Fruit fly (Drosophila melanogaster) ovary, adult (tissue): Measurements from ENCODE around the gene Mst84Da.

Source experiments
- CG17801 ChIP-seq: fragments of 200-800 bp; optimal IDR thresholded peaks from 2 replicates; lab custom pipeline; 2019; ENCODE audit warnings: missing biosample characterization, mild to moderate bottlenecking, missing genetic modification characterization, moderate library complexity; ENCODE audit not compliant: partially characterized antibody

Mst84Da gene

dm6 chr3R:7365527-7365926, at the start of gene Mst84Da, which contains the start of gene Mst84Db:
Gene Mst84Da (plus strand): TSS chr3R:7365850.
Gene Mst84Db (minus strand): TSS chr3R:7365627.
- TF ChIP-seq CG17801 (GFP tag; lab: Kevin White, UChicago), result no peak

DNA sequence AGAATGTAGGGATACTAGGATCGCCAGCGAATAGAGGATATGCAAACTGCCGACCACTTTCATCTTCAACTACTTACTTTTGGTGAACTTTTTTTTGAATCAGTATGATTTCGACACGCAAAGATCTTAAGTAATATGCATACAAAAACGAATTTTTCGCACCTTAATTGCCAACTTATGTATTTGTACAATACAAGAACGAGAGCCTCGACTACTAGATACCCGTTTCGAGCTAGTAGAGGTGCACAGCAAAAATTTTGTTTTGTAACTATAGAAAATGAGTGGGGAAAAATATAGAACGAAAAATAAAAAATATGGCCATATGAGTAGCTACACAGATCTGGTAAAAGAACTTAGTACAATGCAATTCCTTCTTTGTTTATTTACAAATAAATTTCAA, 48.5 kb upstream of the Mst84Da start, which contains the start of gene CG10029:
Gene CG10029, minus strand, starts transcription at position 101 of the 400 bp plus-strand sequence.
- no peak for TF ChIP-seq CG17801 (GFP tag; lab: Kevin White, UChicago)

dm6 chr3R:7322549-7322948, 43.1 kb upstream of the Mst84Da start:
- TF ChIP-seq CG17801 (GFP tag; lab: Kevin White, UChicago), result no peak

DNA sequence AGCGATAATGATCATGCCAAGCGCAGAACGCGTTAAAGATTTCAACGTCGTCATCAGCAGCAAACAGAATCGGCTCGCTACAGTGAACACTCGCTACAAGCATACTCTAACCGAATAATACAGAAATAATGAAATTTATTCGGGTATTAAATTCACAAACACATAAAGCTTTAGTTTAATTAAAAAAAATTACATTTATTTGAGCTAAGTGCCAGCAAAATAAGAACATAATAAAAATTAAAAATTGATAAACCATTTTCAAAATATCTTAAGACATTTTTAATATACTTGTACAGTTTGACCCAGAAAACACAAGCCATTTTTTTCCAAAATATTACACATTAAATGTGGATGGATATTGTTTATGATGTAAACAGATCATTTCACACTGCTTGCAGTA, 39.5 kb upstream of the Mst84Da start:
- no peak for TF ChIP-seq CG17801 (GFP tag; lab: Kevin White, UChicago)

DNA sequence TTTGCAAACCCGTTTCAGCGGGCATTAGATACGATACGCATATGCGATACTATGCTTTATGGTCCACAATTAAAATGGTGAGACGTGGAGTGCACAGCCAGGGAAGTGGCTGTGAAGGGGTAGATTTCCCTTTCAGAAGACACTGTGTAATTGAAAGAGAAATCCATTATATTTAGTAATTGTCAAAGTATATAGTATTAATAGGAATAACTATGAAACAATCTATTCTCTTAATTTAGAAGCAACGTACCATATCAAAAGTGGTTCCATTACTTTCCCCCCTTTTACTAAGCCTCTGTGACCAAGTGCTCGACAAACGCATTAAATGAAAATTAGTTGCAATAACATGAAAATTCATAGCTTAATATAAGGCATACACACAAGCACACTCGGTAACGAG, 35.0 kb upstream of the Mst84Da start:
- no peak for TF ChIP-seq CG17801 (GFP tag; lab: Kevin White, UChicago)

DNA sequence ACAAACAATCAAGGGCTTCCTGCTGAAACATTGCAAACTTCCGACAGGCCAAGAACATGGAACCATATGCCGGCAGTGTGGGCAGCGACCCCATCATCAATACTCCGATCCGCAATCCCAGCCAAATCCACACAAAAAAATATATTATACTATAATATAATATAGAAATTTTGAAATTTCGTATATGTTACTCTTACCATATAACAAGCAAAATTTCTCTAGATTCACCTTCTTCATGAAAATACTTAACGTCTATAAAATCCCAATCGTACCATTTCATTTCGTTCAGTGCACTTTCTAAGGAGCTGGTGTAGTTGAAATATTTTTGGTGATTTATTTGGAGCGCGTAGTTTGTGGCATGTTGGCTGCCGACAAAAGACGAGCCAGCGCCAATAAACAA, 31.0 kb upstream of the Mst84Da start:
- TF ChIP-seq CG17801 (GFP tag; lab: Kevin White, UChicago), result no peak

- TF ChIP-seq CG17801 (GFP tag; lab: Kevin White, UChicago), result no peak
Observed at dm6 chr3R:7336454-7336853, 29.2 kb upstream of the Mst84Da start.

DNA sequence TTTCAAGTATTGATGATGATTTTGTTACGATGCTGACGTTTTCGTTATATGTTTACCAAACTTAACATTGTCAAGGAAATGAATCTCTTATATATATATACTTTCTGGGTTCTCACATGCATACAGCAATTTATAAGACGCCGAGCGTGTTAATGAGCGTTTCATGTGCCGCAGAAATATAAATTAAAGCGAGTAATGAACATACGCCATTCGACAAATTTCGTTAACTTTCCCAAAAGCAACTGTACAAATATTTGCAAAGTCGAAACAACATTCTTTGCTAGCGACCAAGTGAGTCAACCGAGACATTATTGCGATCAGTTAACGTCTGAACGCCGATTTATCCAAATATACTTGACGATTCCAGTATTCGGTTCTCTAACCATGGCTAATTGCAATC, 20.9 kb upstream of the Mst84Da start, which contains the start of gene CG31496:
Gene CG31496, plus strand, starts transcription at position 301 of the 400 bp plus-strand sequence.
- TF ChIP-seq CG17801 (GFP tag; lab: Kevin White, UChicago), result no peak

- TF ChIP-seq CG17801 (GFP tag; lab: Kevin White, UChicago), result no peak
Observed at dm6 chr3R:7346445-7346844, 19.2 kb upstream of the Mst84Da start, which contains the start of gene nxf4. Gene nxf4 (plus strand): TSS chr3R:7346730.

DNA sequence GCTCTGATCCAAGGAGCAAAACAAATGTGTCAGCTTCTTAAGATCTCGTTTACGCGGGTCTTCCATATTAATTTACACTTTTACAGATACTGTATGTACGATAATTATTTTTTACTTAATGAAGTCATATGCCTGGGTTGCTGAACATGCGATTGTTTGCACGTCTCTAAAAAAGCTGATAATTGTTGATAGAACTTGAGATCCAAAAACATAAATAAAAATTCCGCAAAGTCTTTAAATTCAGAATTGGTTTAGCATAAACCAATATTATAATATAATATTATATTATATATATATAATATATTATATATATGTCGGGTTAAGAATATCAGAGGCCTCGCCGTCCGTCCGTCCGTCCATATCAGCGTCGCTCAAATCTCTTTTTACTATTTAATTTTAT, 16.2 kb upstream of the Mst84Da start, which contains the start of gene CG43290:
Gene CG43290, minus strand, starts transcription at position 101 of the 400 bp plus-strand sequence.
- TF ChIP-seq CG17801 (GFP tag; lab: Kevin White, UChicago), result no peak

- no peak for TF ChIP-seq CG17801 (GFP tag; lab: Kevin White, UChicago)
Observed at dm6 chr3R:7362023-7362422, 3.6 kb upstream of the Mst84Da start, which contains the start of gene CG17944. Gene CG17944 (minus strand): TSS chr3R:7362123.

- TF ChIP-seq CG17801 (GFP tag; lab: Kevin White, UChicago), result no peak
Observed at dm6 chr3R:7363673-7364072, 2.0 kb upstream of the Mst84Da start, which contains the start of gene Mst84Dd. Gene Mst84Dd (minus strand): TSS chr3R:7363773.

DNA sequence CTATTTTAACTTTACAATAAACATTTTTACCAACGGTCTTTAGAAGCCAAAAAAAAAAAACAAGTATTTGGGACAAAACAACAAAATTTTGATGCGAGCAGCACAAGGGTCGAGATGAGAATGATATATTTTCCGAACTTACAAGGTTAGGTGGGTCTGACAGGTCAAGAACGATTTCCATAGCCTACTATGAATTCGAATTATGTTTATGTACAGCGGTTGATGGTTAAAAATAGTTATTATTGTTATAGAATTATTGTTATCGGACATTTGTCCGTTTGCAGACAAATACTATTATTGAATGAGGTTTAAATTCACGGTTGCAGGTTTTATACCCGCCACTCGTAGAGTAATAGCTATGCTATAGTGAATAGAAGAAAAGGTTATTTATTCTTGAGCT, 1.1 kb upstream of the Mst84Da start, which contains the start of gene Mst84Dc:
Gene Mst84Dc, minus strand, starts transcription at position 101 of the 400 bp plus-strand sequence.
- TF ChIP-seq CG17801 (GFP tag; lab: Kevin White, UChicago), result no peak

DNA sequence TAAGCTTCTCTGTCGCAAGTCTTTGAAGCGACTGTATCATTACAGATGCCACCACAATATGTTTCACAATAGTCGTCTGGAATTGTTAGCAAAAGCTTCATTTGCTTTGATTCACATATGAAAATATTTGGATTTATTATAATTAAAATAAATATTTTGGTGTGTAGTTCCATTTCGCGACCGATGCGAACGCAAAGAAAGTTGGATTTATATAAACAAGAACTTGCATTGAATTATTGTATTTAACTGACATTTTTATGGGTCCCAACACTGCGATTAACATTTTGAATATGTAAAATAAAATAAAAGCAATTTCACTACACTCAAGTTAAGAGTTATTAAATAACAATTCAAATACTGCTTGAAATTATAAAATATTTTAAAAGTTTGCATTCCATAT, 3.6 kb downstream of the Mst84Da start, which contains the start of gene MstProx:
Gene MstProx, minus strand, starts transcription at position 101 of the 400 bp plus-strand sequence.
- no peak for TF ChIP-seq CG17801 (GFP tag; lab: Kevin White, UChicago)

- no peak for TF ChIP-seq CG17801 (GFP tag; lab: Kevin White, UChicago)
Observed at dm6 chr3R:7391113-7391512, 25.5 kb downstream of the Mst84Da start, which contains the start of gene CG42650. Gene CG42650 (plus strand): TSS chr3R:7391413.

- no peak for TF ChIP-seq CG17801 (GFP tag; lab: Kevin White, UChicago)
Observed at dm6 chr3R:7394047-7394446, 28.4 kb downstream of the Mst84Da start.
